Worm (Caenorhabditis elegans): ENCODE results near the gene hlh-12.

ce11 chrIV:8453178-8453577 lies 26.1 kb downstream of the hlh-12 start:
- TF ChIP-seq F22D6.2 (tag; optimal IDR thresholded peaks at IDR 0.05) (no peak), somi-1 (GFP tag; optimal IDR thresholded peaks at IDR 0.05) (no peak), ama-1 (optimal IDR thresholded peaks at IDR 0.05) (no peak), ama-1 (GFP tag; optimal IDR thresholded peaks at IDR 0.05) (no peak), ekl-4 (GFP tag; IDR thresholded peaks at IDR 0.05) (no peak)

Measured in whole organism, young adult.